Worm (Caenorhabditis elegans) whole organism, L1 larva: ENCODE results near the gene rpoa-49.

Source experiments
- C16A3.4 ChIP-seq: fragments of 150-350 bp; optimal IDR thresholded peaks from 2 replicates; lab custom pipeline; 2014; ENCODE audit warnings: missing biosample characterization, missing genetic modification characterization
- F16B12.6 ChIP-seq: fragments of 150-350 bp; optimal IDR thresholded peaks from 2 replicates; lab custom pipeline; 2014; ENCODE audit warnings: missing biosample characterization, missing genetic modification characterization
- alr-1 ChIP-seq: fragments of 200-800 bp; sonication (Bioruptor generic); optimal IDR thresholded peaks from 2 replicates; lab custom pipeline; 2018; ENCODE audit warnings: borderline replicate concordance, mild to moderate bottlenecking, missing genetic modification characterization, missing compliant biosample characterization
- ama-1 ChIP-seq: fragments of 150-350 bp; optimal IDR thresholded peaks from 2 replicates; lab custom pipeline; 2014
- blmp-1 ChIP-seq: fragments of 150-350 bp; optimal IDR thresholded peaks from 2 replicates; lab custom pipeline; 2014; ENCODE audit warnings: missing biosample characterization, missing genetic modification characterization
- ceh-8 ChIP-seq: fragments of 200-800 bp; sonication (Bioruptor generic); optimal IDR thresholded peaks from 2 replicates; lab custom pipeline; 2018; ENCODE audit warnings: mild to moderate bottlenecking, missing genetic modification characterization, moderate library complexity, missing compliant biosample characterization
- ceh-82 ChIP-seq, 3 experiments: fragments of 150-350 bp in 1 of 3; sonication (generic microtip) in 2 of 3; optimal IDR thresholded peaks; 2 replicates each; lab custom pipeline; 2014 to 2017; ENCODE audit warnings: missing biosample characterization in 3 of 3, missing genetic modification characterization in 3 of 3
- dpl-1 ChIP-seq, 3 experiments: fragments of 150-350 bp in 2 of 3; sonication (generic microtip) in 1 of 3; optimal IDR thresholded peaks; 2 replicates each; lab custom pipeline; 2014 to 2017; ENCODE audit warnings: missing biosample characterization in 3 of 3, missing genetic modification characterization in 3 of 3, missing genetic modification reagents in 3 of 3
- efl-1 ChIP-seq, 4 experiments: fragments of 150-350 bp; optimal IDR thresholded peaks in 3 of 4; peaks in 1 of 4; 1 replicate in 1 of 4; 2 replicates in 3 of 4; lab custom pipeline; 2014; ENCODE audit warnings: missing biosample characterization in 2 of 4, missing genetic modification characterization in 2 of 4, missing genetic modification reagents in 2 of 4
- efl-3 ChIP-seq: fragments of 200-800 bp; sonication (Bioruptor generic); optimal IDR thresholded peaks from 2 replicates; lab custom pipeline; 2018; ENCODE audit warnings: mild to moderate bottlenecking, missing genetic modification characterization, missing compliant biosample characterization
- egl-27 ChIP-seq, 2 experiments: fragments of 150-350 bp in 1 of 2; sonication (generic microtip); optimal IDR thresholded peaks; 3 replicates each; lab custom pipeline; 2017 to 2018; ENCODE audit warnings: missing biosample characterization in 2 of 2, missing genetic modification characterization in 2 of 2, missing genetic modification reagents in 2 of 2
- elt-3 ChIP-seq, 6 experiments: fragments of 150-350 bp in 1 of 6; sonication (generic microtip); optimal IDR thresholded peaks; 2 replicates each; lab custom pipeline; 2017 to 2018; ENCODE audit warnings: missing biosample characterization in 6 of 6, missing genetic modification characterization in 6 of 6, inconsistent platforms in 1 of 6
- fkh-10 ChIP-seq: sonication (generic microtip); optimal IDR thresholded peaks from 2 replicates; lab custom pipeline; 2017; ENCODE audit warnings: missing biosample characterization, missing genetic modification reagents, missing genetic modification characterization
- fkh-8 ChIP-seq: sonication (generic microtip); optimal IDR thresholded peaks from 2 replicates; lab custom pipeline; 2016; ENCODE audit warnings: mild to moderate bottlenecking, missing genetic modification characterization, missing compliant biosample characterization
- hlh-17 ChIP-seq: fragments of 200-800 bp; sonication (Bioruptor generic); optimal IDR thresholded peaks from 2 replicates; lab custom pipeline; 2018; ENCODE audit warnings: missing genetic modification characterization, mild to moderate bottlenecking, missing compliant biosample characterization, moderate library complexity, borderline replicate concordance
- hlh-4 ChIP-seq: sonication (generic microtip); optimal IDR thresholded peaks from 2 replicates; lab custom pipeline; 2016; ENCODE audit warnings: mild to moderate bottlenecking, missing genetic modification characterization, missing compliant biosample characterization
- irx-1 ChIP-seq: sonication (generic microtip); optimal IDR thresholded peaks from 2 replicates; lab custom pipeline; 2016; ENCODE audit warnings: missing genetic modification characterization, missing compliant biosample characterization
- jun-1 ChIP-seq: fragments of 150-350 bp; optimal IDR thresholded peaks from 2 replicates; lab custom pipeline; 2014; ENCODE audit warnings: missing biosample characterization, missing genetic modification reagents, missing genetic modification characterization
- lir-3 ChIP-seq: sonication (generic microtip); optimal IDR thresholded peaks from 2 replicates; lab custom pipeline; 2016; ENCODE audit warnings: mild to moderate bottlenecking, missing genetic modification characterization, moderate library complexity, missing compliant biosample characterization; ENCODE audit not compliant: poor library complexity
- mab-9 ChIP-seq: fragments of 200-800 bp; sonication (Bioruptor generic); IDR thresholded peaks from 2 replicates; pipeline ENCODE4 v1.3.6; 2022; ENCODE audit warnings: missing genetic modification reagents, missing genetic modification characterization, missing compliant biosample characterization
- mdl-1 ChIP-seq, 2 experiments: fragments of 150-350 bp; optimal IDR thresholded peaks; 2 replicates each; lab custom pipeline; 2014 to 2017; ENCODE audit warnings: missing biosample characterization in 2 of 2, missing genetic modification characterization in 2 of 2, inconsistent platforms in 1 of 2
- mef-2 ChIP-seq: fragments of 150-350 bp; optimal IDR thresholded peaks from 2 replicates; lab custom pipeline; 2014; ENCODE audit warnings: missing biosample characterization, missing genetic modification characterization
- mep-1 ChIP-seq: fragments of 150-350 bp; optimal IDR thresholded peaks from 2 replicates; lab custom pipeline; 2014; ENCODE audit warnings: missing biosample characterization, missing genetic modification characterization
- nhr-20 ChIP-seq: sonication (generic microtip); optimal IDR thresholded peaks from 2 replicates; lab custom pipeline; 2016; ENCODE audit warnings: mild to moderate bottlenecking, missing genetic modification characterization, missing compliant biosample characterization
- nhr-71 ChIP-seq: sonication (generic microtip); optimal IDR thresholded peaks from 2 replicates; lab custom pipeline; 2016; ENCODE audit warnings: mild to moderate bottlenecking, missing genetic modification characterization, moderate library complexity, missing compliant biosample characterization
- nhr-76 ChIP-seq: sonication (generic microtip); optimal IDR thresholded peaks from 2 replicates; lab custom pipeline; 2017; ENCODE audit warnings: missing biosample characterization, missing genetic modification characterization
- pag-3 ChIP-seq: sonication (generic microtip); optimal IDR thresholded peaks from 2 replicates; lab custom pipeline; 2017; ENCODE audit warnings: missing genetic modification characterization, mild to moderate bottlenecking, missing compliant biosample characterization, antibody characterized with exemption, borderline replicate concordance; ENCODE audit not compliant: insufficient read depth
- pax-3 ChIP-seq: fragments of 200-800 bp; sonication (Bioruptor generic); optimal IDR thresholded peaks from 2 replicates; lab custom pipeline; 2018; ENCODE audit warnings: mild to moderate bottlenecking, missing genetic modification characterization, moderate library complexity, missing compliant biosample characterization
- pqm-1 ChIP-seq: sonication (generic microtip); optimal IDR thresholded peaks from 3 replicates; lab custom pipeline; 2017; ENCODE audit warnings: missing biosample characterization, missing genetic modification characterization
- snpc-4 ChIP-seq: fragments of 150-350 bp; optimal IDR thresholded peaks from 2 replicates; lab custom pipeline; 2014; ENCODE audit warnings: missing biosample characterization, missing genetic modification characterization
- sox-4 ChIP-seq: sonication (generic microtip); optimal IDR thresholded peaks from 2 replicates; lab custom pipeline; 2016; ENCODE audit warnings: missing genetic modification characterization, missing compliant biosample characterization
- sptf-1 ChIP-seq: fragments of 150-350 bp; optimal IDR thresholded peaks from 2 replicates; lab custom pipeline; 2014; ENCODE audit warnings: missing biosample characterization, missing genetic modification characterization
- sup-37 ChIP-seq: fragments of 200-800 bp; sonication (Bioruptor generic); optimal IDR thresholded peaks from 2 replicates; lab custom pipeline; 2018; ENCODE audit warnings: mild to moderate bottlenecking, missing genetic modification characterization, missing compliant biosample characterization
- unc-130 ChIP-seq: fragments of 150-350 bp; optimal IDR thresholded peaks from 2 replicates; lab custom pipeline; 2017; ENCODE audit warnings: missing biosample characterization, missing genetic modification characterization, inconsistent platforms
- unc-30 ChIP-seq: sonication (generic microtip); optimal IDR thresholded peaks from 2 replicates; lab custom pipeline; 2017; ENCODE audit warnings: missing biosample characterization, missing genetic modification characterization
- unc-86 ChIP-seq: sonication (generic microtip); optimal IDR thresholded peaks from 2 replicates; lab custom pipeline; 2016; ENCODE audit warnings: missing genetic modification characterization, missing compliant biosample characterization
- unc-98 ChIP-seq: fragments of 200-800 bp; sonication (Bioruptor generic); IDR thresholded peaks from 2 replicates; pipeline ENCODE4 v1.3.6; 2022; ENCODE audit warnings: missing genetic modification characterization, missing compliant biosample characterization
- xbp-1 ChIP-seq: sonication (generic microtip); optimal IDR thresholded peaks from 2 replicates; lab custom pipeline; 2016; ENCODE audit warnings: missing genetic modification characterization, missing compliant biosample characterization
- ztf-11 ChIP-seq, 2 experiments: sonication (generic microtip); optimal IDR thresholded peaks; 2 replicates each; lab custom pipeline; 2016 to 2017; ENCODE audit warnings: missing genetic modification characterization in 2 of 2, missing biosample characterization in 1 of 2, missing compliant biosample characterization in 1 of 2

rpoa-49 gene

ce11 chrII:66322-66721 lies 21.5 kb downstream of the rpoa-49 start (continued):
- no peak for TF ChIP-seq unc-98
- TF ChIP-seq ama-1 (lab: Kevin White, UChicago): no peak
- no peak for TF ChIP-seq unc-130 (tag; lab: Kevin White, UChicago)
- no peak for TF ChIP-seq ztf-11 (tag; optimal IDR thresholded peaks at IDR 0.05; lab: Kevin White, UChicago)
- peak; percentile 49 for TF ChIP-seq pag-3 (tag; lab: Kevin White, UChicago)
- peak; percentile 60 for TF ChIP-seq nhr-20
- no peak for TF ChIP-seq hlh-4 (tag; lab: Kevin White, UChicago)
- TF ChIP-seq efl-1 (optimal IDR thresholded peaks at IDR 0.05; lab: Kevin White, UChicago): peak; percentile 27 to 38
- TF ChIP-seq efl-1 (GFP tag; optimal IDR thresholded peaks at IDR 0.05 in 1 of 2; lab: Kevin White, UChicago): no peak
- peak in 1 of 2 experiments; percentile 55 for TF ChIP-seq mdl-1 (tag; optimal IDR thresholded peaks at IDR 0.05; lab: Kevin White, UChicago)
- TF ChIP-seq mab-9 (GFP tag; lab: Robert Waterston, UW): no peak
- TF ChIP-seq snpc-4 (tag; lab: Kevin White, UChicago): no peak
- TF ChIP-seq hlh-17 (GFP tag; lab: Kevin White, UChicago): no peak
- no peak for TF ChIP-seq sox-4 (tag; lab: Kevin White, UChicago)
- no peak for TF ChIP-seq F16B12.6 (tag; lab: Kevin White, UChicago)
- no peak for TF ChIP-seq xbp-1
- no peak for TF ChIP-seq unc-86
- no peak for TF ChIP-seq egl-27 (tag; optimal IDR thresholded peaks at IDR 0.05; lab: Kevin White, UChicago)
- no peak for TF ChIP-seq nhr-76 (tag; lab: Kevin White, UChicago)
- TF ChIP-seq fkh-10: no peak
- TF ChIP-seq lir-3 (tag; lab: Kevin White, UChicago): no peak
- TF ChIP-seq ceh-8 (GFP tag; lab: Kevin White, UChicago): peak; percentile 30
- peak; percentile 64 for TF ChIP-seq nhr-71 (tag; lab: Kevin White, UChicago)
- TF ChIP-seq jun-1: peak; percentile 17
- TF ChIP-seq pax-3 (tag; lab: Kevin White, UChicago): no peak
- TF ChIP-seq irx-1 (tag; lab: Kevin White, UChicago): no peak
- TF ChIP-seq dpl-1 (GFP tag; optimal IDR thresholded peaks at IDR 0.05; lab: Kevin White, UChicago): peak in 2 of 3 experiments; percentile 11 to 34
- peak; percentile 79 for TF ChIP-seq mep-1 (tag; lab: Kevin White, UChicago)
- no peak for TF ChIP-seq unc-30 (tag; lab: Kevin White, UChicago)
- no peak for TF ChIP-seq sptf-1
- TF ChIP-seq efl-3 (GFP tag; lab: Kevin White, UChicago): no peak

ce11 chrII:67663-68062 lies 22.8 kb downstream of the rpoa-49 start:
- TF ChIP-seq C16A3.4 (tag; lab: Kevin White, UChicago) (no peak), fkh-8 (tag; lab: Kevin White, UChicago) (no peak), ceh-82 (tag; optimal IDR thresholded peaks at IDR 0.05; lab: Kevin White, UChicago) (no peak)
- TF ChIP-seq, all 84 proteins: peak for 0

- TF ChIP-seq blmp-1 (peak; percentile 72), alr-1 (tag; lab: Kevin White, UChicago) (no peak)
Observed at ce11 chrII:68757-69156, 23.9 kb downstream of the rpoa-49 start.

- TF ChIP-seq mef-2 (tag; lab: Kevin White, UChicago) (no peak), pag-3 (tag; lab: Kevin White, UChicago) (no peak), C16A3.4 (tag; lab: Kevin White, UChicago) (no peak), fkh-10 (no peak), ama-1 (lab: Kevin White, UChicago) (no peak), pqm-1 (tag; lab: Kevin White, UChicago) (no peak), jun-1 (no peak), mdl-1 (tag; optimal IDR thresholded peaks at IDR 0.05; lab: Kevin White, UChicago) (no peak), elt-3 (tag; optimal IDR thresholded peaks at IDR 0.05; lab: Kevin White, UChicago) (no peak), sox-4 (tag; lab: Kevin White, UChicago) (no peak), blmp-1 (no peak), mep-1 (tag; lab: Kevin White, UChicago) (no peak), sup-37 (no peak), efl-1 (optimal IDR thresholded peaks at IDR 0.05; lab: Kevin White, UChicago) (no peak), efl-1 (GFP tag; optimal IDR thresholded peaks at IDR 0.05 in 1 of 2; lab: Kevin White, UChicago) (no peak), unc-130 (tag; lab: Kevin White, UChicago) (no peak)
Observed at ce11 chrII:69354-69753, 24.5 kb downstream of the rpoa-49 start, which contains the start of gene egl-26. egl-26 (plus strand) TSS chrII:69654.
